Worm (Caenorhabditis elegans) whole organism, early embryonic: ENCODE measurements around the gene Y62E10A.3.

Experiments used
- aly-1 ChIP-seq: sonication (generic microtip); optimal IDR thresholded peaks from 2 replicates; lab custom pipeline; 2016; ENCODE audit warnings: missing genetic modification characterization, missing compliant biosample characterization
- ama-1 ChIP-seq: fragments of 150-350 bp; optimal IDR thresholded peaks from 2 replicates; lab custom pipeline; 2014

DNA sequence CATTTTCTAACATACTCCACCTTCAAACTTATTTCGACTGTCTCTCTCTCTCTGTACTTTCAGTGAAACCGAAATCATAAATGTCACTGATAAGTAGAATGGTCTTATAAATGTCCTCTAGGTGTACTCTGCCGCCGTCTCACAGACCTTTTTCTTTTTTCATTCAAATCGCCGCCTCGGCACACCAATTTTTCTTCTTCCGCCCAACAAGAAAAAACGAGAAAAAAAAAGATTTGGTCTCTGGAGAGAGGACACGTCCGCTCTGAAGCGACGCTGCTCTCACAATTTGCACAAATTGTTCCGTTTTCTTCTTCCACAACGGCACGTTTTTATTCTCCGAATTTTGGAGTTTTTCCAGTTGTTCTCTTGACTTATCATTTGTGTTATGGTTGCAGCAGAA, 46.9 kb downstream of the Y62E10A.3 start:
- TF ChIP-seq aly-1 (tag; lab: Kevin White, UChicago) (no peak), ama-1 (lab: Kevin White, UChicago) (no peak)
